Worm (Caenorhabditis elegans) whole organism, late embryonic: ENCODE measurements around the gene rog-1.

ENCODE experiments used
- C08G9.2 ChIP-seq: sonication (generic microtip); optimal IDR thresholded peaks from 2 replicates; lab custom pipeline; 2016; ENCODE audit warnings: mild to moderate bottlenecking, missing genetic modification characterization, moderate library complexity, missing compliant biosample characterization
- C38D4.7 ChIP-seq: fragments of 200-800 bp; sonication (Bioruptor generic); optimal IDR thresholded peaks from 2 replicates; lab custom pipeline; 2018; ENCODE audit warnings: mild to moderate bottlenecking, missing genetic modification characterization, moderate library complexity, missing compliant biosample characterization
- F13H6.1 ChIP-seq: sonication (generic microtip); optimal IDR thresholded peaks from 2 replicates; lab custom pipeline; 2016; ENCODE audit warnings: missing genetic modification characterization, missing compliant biosample characterization
- K02D7.2 ChIP-seq: sonication (generic microtip); optimal IDR thresholded peaks from 2 replicates; lab custom pipeline; 2017; ENCODE audit warnings: mild to moderate bottlenecking, missing genetic modification characterization, missing compliant biosample characterization
- K09A11.1 ChIP-seq: sonication (generic microtip); optimal IDR thresholded peaks from 2 replicates; lab custom pipeline; 2017; ENCODE audit warnings: antibody characterized with exemption, mild to moderate bottlenecking, missing genetic modification characterization, missing compliant biosample characterization; ENCODE audit not compliant: insufficient read depth
- T23F11.4 ChIP-seq: fragments of 200-800 bp; sonication (Bioruptor generic); optimal IDR thresholded peaks from 2 replicates; lab custom pipeline; 2018; ENCODE audit warnings: mild to moderate bottlenecking, missing genetic modification characterization, missing compliant biosample characterization
- Y22D7AL.16 ChIP-seq: sonication (generic microtip); optimal IDR thresholded peaks from 2 replicates; lab custom pipeline; 2016; ENCODE audit warnings: missing genetic modification characterization, missing compliant biosample characterization
- ceh-18 ChIP-seq: sonication (generic microtip); optimal IDR thresholded peaks from 2 replicates; lab custom pipeline; 2016; ENCODE audit warnings: missing genetic modification characterization, missing compliant biosample characterization
- ceh-2 ChIP-seq: sonication (generic microtip); optimal IDR thresholded peaks from 2 replicates; lab custom pipeline; 2016; ENCODE audit warnings: missing genotype, missing genetic modification characterization, missing compliant biosample characterization
- ceh-31 ChIP-seq: sonication (generic microtip); optimal IDR thresholded peaks from 2 replicates; lab custom pipeline; 2016; ENCODE audit warnings: missing genetic modification characterization, missing compliant biosample characterization
- ceh-34 ChIP-seq: sonication (generic microtip); optimal IDR thresholded peaks from 2 replicates; lab custom pipeline; 2016; ENCODE audit warnings: mild to moderate bottlenecking, missing genetic modification characterization, missing compliant biosample characterization
- ceh-48 ChIP-seq: sonication (generic microtip); optimal IDR thresholded peaks from 2 replicates; lab custom pipeline; 2016; ENCODE audit warnings: missing genetic modification characterization, inconsistent platforms, missing compliant biosample characterization
- ceh-6 ChIP-seq: fragments of 200-800 bp; sonication (Bioruptor generic); optimal IDR thresholded peaks from 2 replicates; lab custom pipeline; 2018; ENCODE audit warnings: mild to moderate bottlenecking, missing genetic modification characterization, missing compliant biosample characterization
- ceh-9 ChIP-seq: sonication (generic microtip); optimal IDR thresholded peaks from 2 replicates; lab custom pipeline; 2016; ENCODE audit warnings: mild to moderate bottlenecking, missing genetic modification characterization, inconsistent platforms, missing compliant biosample characterization
- elt-2 ChIP-seq: sonication (generic microtip); optimal IDR thresholded peaks from 2 replicates; lab custom pipeline; 2016; ENCODE audit warnings: missing genetic modification reagents, missing genetic modification characterization, missing compliant biosample characterization
- ets-4 ChIP-seq: sonication (generic microtip); optimal IDR thresholded peaks from 2 replicates; lab custom pipeline; 2016; ENCODE audit warnings: missing genetic modification characterization, missing compliant biosample characterization
- eyg-1 ChIP-seq: sonication (generic microtip); optimal IDR thresholded peaks from 2 replicates; lab custom pipeline; 2016; ENCODE audit warnings: missing genotype, missing genetic modification characterization, missing compliant biosample characterization
- fax-1 ChIP-seq: sonication (generic microtip); optimal IDR thresholded peaks from 2 replicates; lab custom pipeline; 2016; ENCODE audit warnings: missing genotype, missing genetic modification characterization, missing compliant biosample characterization
- fkh-10 ChIP-seq: fragments of 150-350 bp; optimal IDR thresholded peaks from 2 replicates; lab custom pipeline; 2014; ENCODE audit warnings: missing biosample characterization, missing genetic modification reagents, missing genetic modification characterization
- gmeb-2 ChIP-seq: sonication (generic microtip); optimal IDR thresholded peaks from 2 replicates; lab custom pipeline; 2016; ENCODE audit warnings: missing genetic modification characterization, inconsistent platforms, missing compliant biosample characterization
- hlh-30 ChIP-seq: sonication (generic microtip); optimal IDR thresholded peaks from 2 replicates; lab custom pipeline; 2017; ENCODE audit warnings: antibody characterized with exemption, missing genetic modification characterization, missing compliant biosample characterization; ENCODE audit not compliant: insufficient read depth
- hlh-6 ChIP-seq: sonication (generic microtip); optimal IDR thresholded peaks from 2 replicates; lab custom pipeline; 2016; ENCODE audit warnings: missing genotype, missing genetic modification characterization, missing compliant biosample characterization
- mec-3 ChIP-seq: sonication (generic microtip); optimal IDR thresholded peaks from 2 replicates; lab custom pipeline; 2016; ENCODE audit warnings: borderline replicate concordance, missing genetic modification characterization, missing compliant biosample characterization
- nhr-11 ChIP-seq: fragments of 150-350 bp; optimal IDR thresholded peaks from 2 replicates; lab custom pipeline; 2014; ENCODE audit warnings: missing biosample characterization, missing genetic modification characterization
- odd-2 ChIP-seq: sonication (generic microtip); optimal IDR thresholded peaks from 2 replicates; lab custom pipeline; 2017; ENCODE audit warnings: antibody characterized with exemption, mild to moderate bottlenecking, missing genetic modification characterization, missing compliant biosample characterization
- pax-1 ChIP-seq: fragments of 150-350 bp; optimal IDR thresholded peaks from 2 replicates; lab custom pipeline; 2014; ENCODE audit warnings: missing biosample characterization, missing genetic modification characterization
- pqm-1 ChIP-seq: sonication (generic microtip); optimal IDR thresholded peaks from 2 replicates; lab custom pipeline; 2016; ENCODE audit warnings: missing genetic modification characterization, missing compliant biosample characterization
- pros-1 ChIP-seq: fragments of 150-350 bp; optimal IDR thresholded peaks from 2 replicates; lab custom pipeline; 2014; ENCODE audit warnings: missing biosample characterization, missing genetic modification reagents, missing genetic modification characterization
- ref-2 ChIP-seq: sonication (generic microtip); optimal IDR thresholded peaks from 2 replicates; lab custom pipeline; 2016; ENCODE audit warnings: missing genetic modification characterization, missing compliant biosample characterization
- sdc-2 ChIP-seq: sonication (generic microtip); optimal IDR thresholded peaks from 2 replicates; lab custom pipeline; 2016; ENCODE audit warnings: missing genotype, missing genetic modification characterization, missing compliant biosample characterization
- sox-4 ChIP-seq: sonication (generic microtip); optimal IDR thresholded peaks from 2 replicates; lab custom pipeline; 2017; ENCODE audit warnings: mild to moderate bottlenecking, missing genetic modification characterization, inconsistent platforms, missing compliant biosample characterization
- tbx-2 ChIP-seq: sonication (generic microtip); optimal IDR thresholded peaks from 2 replicates; lab custom pipeline; 2016; ENCODE audit warnings: missing genetic modification characterization, missing compliant biosample characterization
- tbx-7 ChIP-seq: sonication (generic microtip); optimal IDR thresholded peaks from 2 replicates; lab custom pipeline; 2016; ENCODE audit warnings: missing genotype, missing genetic modification characterization, missing compliant biosample characterization
- unc-42 ChIP-seq: sonication (generic microtip); optimal IDR thresholded peaks from 2 replicates; lab custom pipeline; 2016; ENCODE audit warnings: missing genotype, missing genetic modification characterization, missing compliant biosample characterization
- unc-55 ChIP-seq: sonication (generic microtip); optimal IDR thresholded peaks from 2 replicates; lab custom pipeline; 2017; ENCODE audit warnings: missing biosample characterization, missing genetic modification reagents, missing genetic modification characterization
- zip-5 ChIP-seq: sonication (generic microtip); optimal IDR thresholded peaks from 2 replicates; lab custom pipeline; 2016; ENCODE audit warnings: missing genetic modification characterization, missing compliant biosample characterization
- ztf-16 ChIP-seq: sonication (generic microtip); optimal IDR thresholded peaks from 2 replicates; lab custom pipeline; 2017; ENCODE audit warnings: missing genetic modification characterization, missing compliant biosample characterization

Gene rog-1

ce11 chrII:1368756-1369155 lies 6.0 kb downstream of the rog-1 start:
- TF ChIP-seq ets-4 (tag; lab: Kevin White, UChicago) (no peak), ceh-6 (no peak), T23F11.4 (GFP tag; lab: Kevin White, UChicago) (no peak), K02D7.2 (no peak), C08G9.2 (tag; lab: Kevin White, UChicago) (no peak)

- TF ChIP-seq ceh-9 (tag; lab: Kevin White, UChicago) (no peak), mec-3 (tag; lab: Kevin White, UChicago) (no peak), Y22D7AL.16 (tag; lab: Kevin White, UChicago) (no peak), ref-2 (tag; lab: Kevin White, UChicago) (no peak), pax-1 (tag; lab: Kevin White, UChicago) (no peak), nhr-11 (no peak), eyg-1 (no peak), K09A11.1 (tag; lab: Kevin White, UChicago) (no peak), ceh-48 (no peak), ceh-31 (tag; lab: Kevin White, UChicago) (no peak), tbx-7 (tag; lab: Kevin White, UChicago) (no peak), unc-55 (GFP tag; lab: Kevin White, UChicago) (no peak)
- TF ChIP-seq, all 69 proteins: peak for 0
Measured at ce11 chrII:1365985-1366384, 8.8 kb downstream of the rog-1 start.

- TF ChIP-seq hlh-6 (no peak), ceh-34 (no peak), tbx-2 (no peak), ceh-31 (tag; lab: Kevin White, UChicago) (no peak), K02D7.2 (no peak), ceh-18 (no peak), odd-2 (tag; lab: Kevin White, UChicago) (no peak), unc-42 (tag; lab: Kevin White, UChicago) (no peak), pros-1 (tag; lab: Kevin White, UChicago) (no peak), hlh-30 (tag; lab: Kevin White, UChicago) (no peak), tbx-7 (tag; lab: Kevin White, UChicago) (no peak), fax-1 (tag; lab: Kevin White, UChicago) (no peak), C38D4.7 (GFP tag; lab: Kevin White, UChicago) (no peak), zip-5 (tag; lab: Kevin White, UChicago) (no peak), ceh-9 (tag; lab: Kevin White, UChicago) (no peak), sox-4 (no peak), gmeb-2 (tag; lab: Kevin White, UChicago) (no peak)
Measured at ce11 chrII:1362423-1362822, 12.4 kb downstream of the rog-1 start.

- no peak for TF ChIP-seq fkh-10
- no peak for TF ChIP-seq ztf-16 (tag; lab: Kevin White, UChicago)
- TF ChIP-seq ceh-48 = no peak
- no peak for TF ChIP-seq C08G9.2 (tag; lab: Kevin White, UChicago)
- TF ChIP-seq sdc-2 (tag; lab: Kevin White, UChicago) = no peak
- TF ChIP-seq pqm-1 (tag; lab: Kevin White, UChicago) = no peak
- no peak for TF ChIP-seq elt-2 (tag; lab: Kevin White, UChicago)
- TF ChIP-seq ceh-2 (tag; lab: Kevin White, UChicago) = no peak
- no peak for TF ChIP-seq hlh-30 (tag; lab: Kevin White, UChicago)
- no peak for TF ChIP-seq F13H6.1
- no peak for TF ChIP-seq gmeb-2 (tag; lab: Kevin White, UChicago)
- TF ChIP-seq zip-5 (tag; lab: Kevin White, UChicago) = no peak
Measured at ce11 chrII:1360257-1360656, 14.5 kb downstream of the rog-1 start.
